Worm (Caenorhabditis elegans) whole organism, young adult: ENCODE data around the gene R02D5.9.

Experiments
- F49E8.2 ChIP-seq: sonication (generic microtip); optimal IDR thresholded peaks from 3 replicates; lab custom pipeline; 2017; ENCODE audit warnings: missing genetic modification characterization, mild to moderate bottlenecking, missing compliant biosample characterization, antibody characterized with exemption, moderate library complexity; ENCODE audit not compliant: insufficient read depth
- F52B5.7 ChIP-seq: sonication (generic microtip); optimal IDR thresholded peaks from 2 replicates; lab custom pipeline; 2016; ENCODE audit warnings: mild to moderate bottlenecking, missing genetic modification characterization, missing compliant biosample characterization
- F57A8.1 ChIP-seq: fragments of 200-800 bp; sonication (Bioruptor generic); optimal IDR thresholded peaks from 2 replicates; lab custom pipeline; 2018; ENCODE audit warnings: mild to moderate bottlenecking, missing genetic modification characterization, moderate library complexity, missing compliant biosample characterization
- Y67H2A.10 ChIP-seq: fragments of 200-800 bp; sonication (Bioruptor generic); conservative IDR thresholded peaks from 2 replicates; pipeline ENCODE4 v1.3.6; 2022; ENCODE audit warnings: missing genetic modification reagents, missing genetic modification characterization, missing compliant biosample characterization
- ama-1 ChIP-seq, 3 experiments: fragments of 150-350 bp in 1 of 3; sonication (generic microtip) in 2 of 3; optimal IDR thresholded peaks; 2 replicates each; lab custom pipeline; 2014 to 2018; ENCODE audit warnings: missing biosample characterization in 2 of 3, missing genetic modification characterization in 2 of 3, missing genetic modification reagents in 2 of 3
- attf-5 ChIP-seq: fragments of 200-800 bp; sonication (Bioruptor generic); optimal IDR thresholded peaks from 2 replicates; lab custom pipeline; 2018; ENCODE audit warnings: mild to moderate bottlenecking, missing genetic modification characterization, missing compliant biosample characterization
- ceh-27 ChIP-seq: fragments of 200-800 bp; sonication (Bioruptor generic); optimal IDR thresholded peaks from 2 replicates; lab custom pipeline; 2018; ENCODE audit warnings: mild to moderate bottlenecking, missing genetic modification characterization, moderate library complexity, missing compliant biosample characterization
- egrh-3 ChIP-seq: fragments of 200-800 bp; sonication (Bioruptor generic); IDR thresholded peaks from 2 replicates; pipeline ENCODE4 v1.3.6; 2022; ENCODE audit warnings: missing genetic modification reagents, missing genetic modification characterization, missing compliant biosample characterization
- lin-35 ChIP-seq, 3 experiments: fragments of 150-350 bp in 2 of 3; sonication (generic microtip) in 1 of 3; optimal IDR thresholded peaks; 2 replicates each; lab custom pipeline; 2014 to 2018; ENCODE audit warnings: missing biosample characterization in 3 of 3, missing genetic modification characterization in 3 of 3, missing genetic modification reagents in 3 of 3
- nfyb-1 ChIP-seq: fragments of 200-800 bp; sonication (Bioruptor generic); IDR thresholded peaks from 2 replicates; pipeline ENCODE4 v1.3.6; 2022; ENCODE audit warnings: missing genetic modification reagents, missing genetic modification characterization, missing compliant biosample characterization
- nhr-179 ChIP-seq: sonication (generic microtip); optimal IDR thresholded peaks from 2 replicates; lab custom pipeline; 2016; ENCODE audit warnings: mild to moderate bottlenecking, missing genetic modification characterization, missing compliant biosample characterization
- pha-4 ChIP-seq: fragments of 150-350 bp; sonication (generic microtip); optimal IDR thresholded peaks from 2 replicates; lab custom pipeline; 2014; ENCODE audit warnings: missing biosample characterization, missing genetic modification reagents, missing genetic modification characterization
- unc-62 ChIP-seq: fragments of 150-350 bp; optimal IDR thresholded peaks from 2 replicates; lab custom pipeline; 2014; ENCODE audit warnings: missing biosample characterization, missing genetic modification reagents, missing genetic modification characterization
- zfh-2 ChIP-seq: fragments of 200-800 bp; sonication (Bioruptor generic); conservative IDR thresholded peaks from 2 replicates; pipeline ENCODE4 v1.3.6; 2022; ENCODE audit warnings: missing genetic modification reagents, missing genetic modification characterization, missing compliant biosample characterization

DNA sequence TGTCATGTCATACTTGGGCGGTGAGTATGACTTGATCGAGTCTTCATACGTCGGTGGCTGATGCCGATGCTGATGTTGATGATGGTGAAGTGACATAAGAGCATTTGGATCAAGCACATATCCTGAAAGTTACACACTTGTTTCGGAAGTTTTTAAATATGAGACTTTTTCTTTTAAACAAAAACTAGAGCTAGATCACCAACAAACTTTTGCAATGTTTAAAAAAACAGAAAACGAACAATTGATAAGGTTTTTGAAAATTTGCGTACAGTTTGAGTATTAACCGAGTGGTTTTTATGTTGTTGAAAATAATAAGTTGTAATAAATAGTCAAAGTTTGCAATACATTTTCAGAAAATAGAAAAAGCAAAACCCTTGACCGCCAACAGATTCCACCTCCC lies 26.3 kb downstream of the R02D5.9 start, which contains the start of gene R02D5.4:
- no peak for TF ChIP-seq ama-1 (optimal IDR thresholded peaks at IDR 0.05; lab: Kevin White, UChicago)
- TF ChIP-seq ama-1 (GFP tag; optimal IDR thresholded peaks at IDR 0.05; lab: Kevin White, UChicago): no peak
- TF ChIP-seq attf-5 (GFP tag; lab: Kevin White, UChicago): no peak
- TF ChIP-seq unc-62 (GFP tag; lab: Kevin White, UChicago): no peak
- no peak for TF ChIP-seq F52B5.7 (tag; lab: Kevin White, UChicago)
- TF ChIP-seq F49E8.2 (tag; lab: Kevin White, UChicago): no peak
- no peak for TF ChIP-seq egrh-3 (GFP tag; lab: Robert Waterston, UW)
- no peak for TF ChIP-seq F57A8.1
- no peak for TF ChIP-seq nfyb-1
- no peak for TF ChIP-seq ceh-27 (GFP tag; lab: Kevin White, UChicago)
- no peak for TF ChIP-seq lin-35 (GFP tag; optimal IDR thresholded peaks at IDR 0.05; lab: Kevin White, UChicago)
- no peak for TF ChIP-seq nhr-179 (tag; lab: Kevin White, UChicago)
- no peak for TF ChIP-seq pha-4
- no peak for TF ChIP-seq Y67H2A.10
- TF ChIP-seq zfh-2: no peak
